Fruit fly (Drosophila melanogaster): ENCODE measurements around the gene E23.

Gene E23

dm6 chr2L:3366043-3366679 is 11.5 kb upstream of the E23 start:
- no peak for TF ChIP-seq tai (GFP tag; optimal IDR thresholded peaks at IDR 0.05)
- TF ChIP-seq GATAd (GFP tag; optimal IDR thresholded peaks at IDR 0.05) = no peak
- peak; percentile 35 for TF ChIP-seq h (GFP tag; optimal IDR thresholded peaks at IDR 0.05)
- no peak for TF ChIP-seq dsf (GFP tag; optimal IDR thresholded peaks at IDR 0.05; ENCODE audit: borderline replicate concordance)
- TF ChIP-seq foxo (GFP tag; optimal IDR thresholded peaks at IDR 0.05) = no peak
- TF ChIP-seq OdsH (GFP tag; optimal IDR thresholded peaks at IDR 0.05) = no peak
- no peak for TF ChIP-seq Rel (GFP tag; optimal IDR thresholded peaks at IDR 0.05)
- TF ChIP-seq Rel (tag; optimal IDR thresholded peaks at IDR 0.05) = peak; percentile 1

DNA sequence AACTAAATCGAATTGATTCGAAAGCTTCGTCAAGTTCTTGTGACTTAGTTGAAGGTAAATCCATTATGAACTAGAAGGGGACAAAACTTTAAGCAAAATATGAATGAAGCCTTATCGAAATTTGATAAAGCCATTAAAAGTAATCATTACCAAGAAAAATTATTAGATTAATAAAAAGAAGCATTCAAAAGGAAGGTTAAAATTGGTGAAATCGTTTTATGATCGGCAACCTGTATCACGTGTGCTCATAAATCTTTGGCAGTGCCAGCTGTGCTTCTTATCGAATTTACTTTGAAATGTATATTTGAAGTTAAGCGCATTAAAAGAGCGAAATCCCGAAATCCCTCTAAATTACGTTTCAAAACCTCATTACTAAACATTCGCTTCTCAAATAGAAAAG is 7.2 kb upstream of the E23 start:
- no peak for TF ChIP-seq ey (GFP tag; optimal IDR thresholded peaks at IDR 0.05)

DNA sequence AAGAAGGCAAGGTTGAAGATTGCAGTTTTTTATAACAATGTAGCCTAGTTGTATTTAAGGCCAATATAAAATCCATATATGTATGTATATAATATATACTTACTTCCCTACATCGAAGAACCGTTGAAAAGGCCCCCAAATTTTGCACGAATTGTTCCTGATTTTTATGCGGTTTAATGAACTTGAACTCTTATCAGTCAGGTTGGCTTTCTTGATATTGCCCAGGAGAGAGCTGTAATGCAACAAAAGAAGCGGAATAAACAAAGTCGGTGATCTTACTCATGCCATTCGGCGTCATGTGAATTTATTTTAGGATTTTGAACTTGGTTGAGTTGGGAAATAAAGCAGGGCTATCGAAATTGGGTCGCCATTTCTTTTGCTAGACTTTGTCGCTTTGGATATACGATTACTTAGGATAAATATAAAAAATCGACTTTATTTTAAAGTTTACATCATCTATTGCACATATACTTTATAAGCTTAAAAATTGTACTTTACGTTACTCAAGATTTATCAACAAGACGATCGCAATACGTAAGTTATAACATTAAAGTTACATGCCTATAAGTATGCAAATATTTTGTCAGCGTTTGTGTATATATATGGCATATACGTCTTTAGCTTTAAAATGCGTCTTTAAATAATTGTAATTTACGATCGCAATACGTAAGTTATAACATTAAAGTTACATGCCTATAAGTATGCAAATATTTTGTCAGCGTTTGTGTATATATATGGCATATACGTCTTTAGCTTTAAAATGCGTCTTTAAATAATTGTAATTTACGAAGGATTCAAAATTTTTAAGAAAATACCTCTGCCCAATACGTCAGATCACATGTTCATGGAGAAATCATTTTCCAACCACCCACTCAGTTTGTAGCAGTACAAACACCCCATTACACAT is 2.4 kb upstream of the E23 start, which contains the start of gene CG8838:
TSS of gene CG8838 (plus strand) at position 857 of the 907 bp plus-strand sequence.
- TF ChIP-seq dsf (GFP tag; optimal IDR thresholded peaks at IDR 0.05; ENCODE audit: borderline replicate concordance) = no peak
- no peak for TF ChIP-seq usp (GFP tag; optimal IDR thresholded peaks at IDR 0.05)
- no peak for TF ChIP-seq foxo (GFP tag; optimal IDR thresholded peaks at IDR 0.05)
- no peak for TF ChIP-seq HLH106 (tag; optimal IDR thresholded peaks at IDR 0.05)
- no peak for TF ChIP-seq fru (GFP tag; optimal IDR thresholded peaks at IDR 0.05)
- peak; percentile 35 for TF ChIP-seq CrebA (GFP tag; optimal IDR thresholded peaks at IDR 0.05; ENCODE audit: borderline replicate concordance)
- TF ChIP-seq woc (GFP tag; optimal IDR thresholded peaks at IDR 0.05) = no peak
- no peak for TF ChIP-seq Abd-B (GFP tag; optimal IDR thresholded peaks at IDR 0.05)
- peak; percentile 26 for TF ChIP-seq sage (GFP tag; optimal IDR thresholded peaks at IDR 0.05)
- TF ChIP-seq CG32264 (GFP tag; optimal IDR thresholded peaks at IDR 0.05) = no peak
- TF ChIP-seq tai (GFP tag; optimal IDR thresholded peaks at IDR 0.05) = no peak
- TF ChIP-seq dl (GFP tag; optimal IDR thresholded peaks at IDR 0.05; ENCODE audit: insufficient read depth in 1 of 2, partially characterized antibody in 2 of 2) = no peak
- no peak for TF ChIP-seq ey (GFP tag; optimal IDR thresholded peaks at IDR 0.05)
- TF ChIP-seq Myc (optimal IDR thresholded peaks at IDR 0.05) = peak; percentile 53
- no peak for TF ChIP-seq Rel (GFP tag; optimal IDR thresholded peaks at IDR 0.05)
- peak; percentile 64 for TF ChIP-seq Rel (tag; optimal IDR thresholded peaks at IDR 0.05)

dm6 chr2L:3356193-3356645 is 1.6 kb upstream of the E23 start:
- TF ChIP-seq CG32264 (GFP tag; optimal IDR thresholded peaks at IDR 0.05) (peak; percentile 7), Rel (GFP tag; optimal IDR thresholded peaks at IDR 0.05) (peak; percentile 9), Rel (tag; optimal IDR thresholded peaks at IDR 0.05) (no peak), Sp1 (GFP tag; optimal IDR thresholded peaks at IDR 0.05) (peak; percentile 25), GATAd (GFP tag; optimal IDR thresholded peaks at IDR 0.05) (no peak), psq (GFP tag; optimal IDR thresholded peaks at IDR 0.05) (no peak), rgr (GFP tag; optimal IDR thresholded peaks at IDR 0.05) (peak; percentile 23), Hnf4 (GFP tag; optimal IDR thresholded peaks at IDR 0.05) (peak; percentile 41)

dm6 chr2L:3355791-3356190 is 1.2 kb upstream of the E23 start:
- no peak for TF ChIP-seq lola (GFP tag; optimal IDR thresholded peaks at IDR 0.05)
- TF ChIP-seq fru (GFP tag; optimal IDR thresholded peaks at IDR 0.05) = no peak
- no peak for TF ChIP-seq dmrt93B (GFP tag; optimal IDR thresholded peaks at IDR 0.05)
- no peak for TF ChIP-seq usp (GFP tag; optimal IDR thresholded peaks at IDR 0.05)
- no peak for TF ChIP-seq Rel (GFP tag; optimal IDR thresholded peaks at IDR 0.05)
- TF ChIP-seq Rel (tag; optimal IDR thresholded peaks at IDR 0.05) = no peak
- no peak for TF ChIP-seq GATAd (GFP tag; optimal IDR thresholded peaks at IDR 0.05)
- no peak for TF ChIP-seq Sp1 (GFP tag; optimal IDR thresholded peaks at IDR 0.05)
- TF ChIP-seq N (GFP tag; optimal IDR thresholded peaks at IDR 0.05) = no peak
- no peak for TF ChIP-seq CG32264 (GFP tag; optimal IDR thresholded peaks at IDR 0.05)
- TF ChIP-seq dl (GFP tag; optimal IDR thresholded peaks at IDR 0.05; ENCODE audit: insufficient read depth in 1 of 2, partially characterized antibody in 2 of 2) = no peak
- no peak for TF ChIP-seq Vsx2 (GFP tag; optimal IDR thresholded peaks at IDR 0.05; ENCODE audit: partially characterized antibody)
- no peak for TF ChIP-seq Dif (GFP tag; optimal IDR thresholded peaks at IDR 0.05; ENCODE audit: partially characterized antibody)
- TF ChIP-seq pan (optimal IDR thresholded peaks at IDR 0.05) = no peak
- no peak for TF ChIP-seq br (GFP tag; optimal IDR thresholded peaks at IDR 0.05)
- TF ChIP-seq Hr78 (GFP tag; optimal IDR thresholded peaks at IDR 0.05) = no peak
- no peak for TF ChIP-seq psq (GFP tag; optimal IDR thresholded peaks at IDR 0.05)
- TF ChIP-seq OdsH (GFP tag; optimal IDR thresholded peaks at IDR 0.05) = no peak
